Worm (Caenorhabditis elegans): ENCODE results near the gene scl-5.

- no peak for TF ChIP-seq hlh-1 (tag; optimal IDR thresholded peaks at IDR 0.05)
- TF ChIP-seq blmp-1 (tag; optimal IDR thresholded peaks at IDR 0.05) = no peak
- TF ChIP-seq bed-3 (GFP tag; optimal IDR thresholded peaks at IDR 0.05) = no peak
- no peak for TF ChIP-seq unc-120 (tag; optimal IDR thresholded peaks at IDR 0.05; ENCODE audit: poor library complexity, severe bottlenecking)
- no peak for TF ChIP-seq elt-3 (tag; optimal IDR thresholded peaks at IDR 0.05)
- no peak for TF ChIP-seq nhr-28 (tag; optimal IDR thresholded peaks at IDR 0.05)
- TF ChIP-seq lin-13 (tag; optimal IDR thresholded peaks at IDR 0.05) = no peak
- TF ChIP-seq snpc-4 (tag; optimal IDR thresholded peaks at IDR 0.05) = no peak
- no peak for TF ChIP-seq M03D4.4 (tag; optimal IDR thresholded peaks at IDR 0.05)
- no peak for TF ChIP-seq elt-1 (tag; optimal IDR thresholded peaks at IDR 0.05; ENCODE audit: borderline replicate concordance, insufficient read depth)
Observed at ce11 chrIV:13035302-13035701, 28.5 kb upstream of the scl-5 start.
